Fruit fly (Drosophila melanogaster): ENCODE measurements around the gene CG4382.

The CG4382 gene

dm6 chr2L:9613006-9613690 lies 12.5 kb upstream of the CG4382 start, which contains the start of gene Trx2:
Trx2 (plus strand) TSS chr2L:9613166.
- TF ChIP-seq CG6808 (GFP tag; optimal IDR thresholded peaks at IDR 0.05) = no peak
- TF ChIP-seq topi (GFP tag; optimal IDR thresholded peaks at IDR 0.05) = peak; percentile 21
- TF ChIP-seq lz (GFP tag; optimal IDR thresholded peaks at IDR 0.05) = no peak
- TF ChIP-seq ss (GFP tag; optimal IDR thresholded peaks at IDR 0.05) = peak; percentile 50 to 52
- TF ChIP-seq dac (GFP tag; optimal IDR thresholded peaks at IDR 0.05) = no peak
- TF ChIP-seq CG6854 (GFP tag; optimal IDR thresholded peaks at IDR 0.05) = peak; percentile 69
- TF ChIP-seq CG4318 (GFP tag; optimal IDR thresholded peaks at IDR 0.05) = no peak
- TF ChIP-seq Eip78C (GFP tag) = peak; percentile 75
- TF ChIP-seq Sox102F (GFP tag; optimal IDR thresholded peaks at IDR 0.05) = peak; percentile 54
- no peak for TF ChIP-seq spab (GFP tag; optimal IDR thresholded peaks at IDR 0.05)
- TF ChIP-seq Ets21C (GFP tag; optimal IDR thresholded peaks at IDR 0.05) = no peak
- no peak for TF ChIP-seq Hr38 (GFP tag; optimal IDR thresholded peaks at IDR 0.05)
- peak; percentile 19 for TF ChIP-seq CG8319 (GFP tag; optimal IDR thresholded peaks at IDR 0.05)
- peak; percentile 56 for TF ChIP-seq Lpt (GFP tag; optimal IDR thresholded peaks at IDR 0.05)
- TF ChIP-seq net (GFP tag; optimal IDR thresholded peaks at IDR 0.05) = peak; percentile 55
- peak; percentile 61 for TF ChIP-seq CG15336 (GFP tag; IDR thresholded peaks at IDR 0.05)
- TF ChIP-seq CG6276 (GFP tag; optimal IDR thresholded peaks at IDR 0.05) = peak; percentile 25
- no peak for TF ChIP-seq Blimp-1 (GFP tag; optimal IDR thresholded peaks at IDR 0.05)
- TF ChIP-seq CG6792 (GFP tag; optimal IDR thresholded peaks at IDR 0.05) = no peak
- no peak for TF ChIP-seq Hr39 (GFP tag; optimal IDR thresholded peaks at IDR 0.05)
- no peak; the same call in 2 of the 3 replicates for TF ChIP-seq CG8119 (GFP tag; IDR thresholded peaks at IDR 0.05)
- TF ChIP-seq Eip93F (GFP tag; optimal IDR thresholded peaks at IDR 0.05) = no peak
- TF ChIP-seq CG11762 (GFP tag; optimal IDR thresholded peaks at IDR 0.05; ENCODE audit: insufficient read depth) = no peak
- TF ChIP-seq CG31627 (GFP tag; optimal IDR thresholded peaks at IDR 0.05) = no peak
- no peak for TF ChIP-seq Gug (GFP tag; IDR thresholded peaks at IDR 0.05)
- peak; percentile 50; the same call in 2 of the 3 replicates for TF ChIP-seq eg (GFP tag; IDR thresholded peaks at IDR 0.05)
- peak; percentile 82 for TF ChIP-seq svp (GFP tag)
- no peak for TF ChIP-seq acj6 (GFP tag; optimal IDR thresholded peaks at IDR 0.05)
- TF ChIP-seq fkh (GFP tag; optimal IDR thresholded peaks at IDR 0.05) = no peak
- TF ChIP-seq CG3919 (GFP tag; optimal IDR thresholded peaks at IDR 0.05) = peak; percentile 26
- TF ChIP-seq CG6163 (GFP tag; IDR thresholded peaks at IDR 0.05) = peak; percentile 56; the same call in 1 of the 3 replicates
- TF ChIP-seq CG9139 (GFP tag; optimal IDR thresholded peaks at IDR 0.05) = peak; percentile 60
- TF ChIP-seq CG11294 (GFP tag; IDR thresholded peaks at IDR 0.05) = peak; percentile 6; the same call in 1 of the 2 replicates
- no peak for TF ChIP-seq CG34406 (GFP tag; optimal IDR thresholded peaks at IDR 0.05)
- no peak for TF ChIP-seq OdsH (GFP tag; optimal IDR thresholded peaks at IDR 0.05)
- peak; percentile 10 for TF ChIP-seq Met (GFP tag; optimal IDR thresholded peaks at IDR 0.05)
- no peak for TF ChIP-seq Hr4 (GFP tag; optimal IDR thresholded peaks at IDR 0.05)
- TF ChIP-seq achi (GFP tag; optimal IDR thresholded peaks at IDR 0.05) = no peak
- TF ChIP-seq CG8632 (GFP tag; optimal IDR thresholded peaks at IDR 0.05) = no peak
- TF ChIP-seq CG7368 (GFP tag; optimal IDR thresholded peaks at IDR 0.05) = peak; percentile 26
- no peak for TF ChIP-seq Smox (GFP tag; optimal IDR thresholded peaks at IDR 0.05)
- TF ChIP-seq Sox15 (GFP tag; optimal IDR thresholded peaks at IDR 0.05) = no peak
- TF ChIP-seq CG32006 (GFP tag; optimal IDR thresholded peaks at IDR 0.05) = no peak
- TF ChIP-seq CG1621 (tag; optimal IDR thresholded peaks at IDR 0.05) = peak; percentile 54
- TF ChIP-seq cyc (GFP tag; optimal IDR thresholded peaks at IDR 0.05) = no peak
- peak; percentile 6 for TF ChIP-seq Eip75B (GFP tag; optimal IDR thresholded peaks at IDR 0.05)
- no peak for TF ChIP-seq CG3032 (tag; optimal IDR thresholded peaks at IDR 0.05)
- no peak for TF ChIP-seq fd59A (GFP tag; optimal IDR thresholded peaks at IDR 0.05)
- TF ChIP-seq dsx (GFP tag; optimal IDR thresholded peaks at IDR 0.05; ENCODE audit: poor library complexity, severe bottlenecking) = peak; percentile 15
- TF ChIP-seq CG10631 (GFP tag; optimal IDR thresholded peaks at IDR 0.05) = no peak
- TF ChIP-seq pdm3 (GFP tag; optimal IDR thresholded peaks at IDR 0.05) = no peak
- no peak for TF ChIP-seq CG11902 (GFP tag; optimal IDR thresholded peaks at IDR 0.05)
